Worm (Caenorhabditis elegans) whole organism, L4 larva: Measurements from ENCODE around the gene srx-102.

Experiments used
- T26A8.4 ChIP-seq: fragments of 200-800 bp; sonication (Bioruptor generic); IDR thresholded peaks from 2 replicates; pipeline ENCODE4 v1.3.6; 2022; ENCODE audit warnings: missing genetic modification characterization, missing compliant biosample characterization
- Y48G9A.11 ChIP-seq: fragments of 200-800 bp; sonication (Bioruptor generic); IDR thresholded peaks from 2 replicates; pipeline ENCODE4 v1.3.6; 2022; ENCODE audit warnings: missing genetic modification reagents, missing genetic modification characterization, missing compliant biosample characterization
- Y5F2A.4 ChIP-seq: fragments of 200-800 bp; sonication (Bioruptor generic); optimal IDR thresholded peaks from 2 replicates; lab custom pipeline; 2018; ENCODE audit warnings: mild to moderate bottlenecking, missing genetic modification characterization, missing compliant biosample characterization
- ZK337.2 ChIP-seq: fragments of 200-800 bp; sonication (Bioruptor generic); IDR thresholded peaks from 2 replicates; pipeline ENCODE4 v1.3.6; 2022; ENCODE audit warnings: missing genetic modification reagents, missing genetic modification characterization, missing compliant biosample characterization
- ZK546.5 ChIP-seq, 2 experiments: sonication (generic microtip); optimal IDR thresholded peaks; 2 replicates each; lab custom pipeline; 2017; ENCODE audit warnings: missing biosample characterization in 2 of 2, missing genetic modification characterization in 2 of 2
- aha-1 ChIP-seq: fragments of 150-350 bp; peaks from one replicate; lab custom pipeline; 2014; ENCODE audit warnings: missing biosample characterization, missing genetic modification characterization
- arid-1 ChIP-seq: fragments of 200-800 bp; sonication (Bioruptor generic); conservative IDR thresholded peaks from 2 replicates; pipeline ENCODE4 v1.3.6; 2022; ENCODE audit warnings: missing genetic modification reagents, missing genetic modification characterization, missing compliant biosample characterization
- ceh-20 ChIP-seq: fragments of 200-800 bp; sonication (Bioruptor generic); IDR thresholded peaks from 2 replicates; pipeline ENCODE4 v1.3.6; 2022; ENCODE audit warnings: missing genetic modification reagents, missing genetic modification characterization, missing compliant biosample characterization
- ceh-28 ChIP-seq: fragments of 150-350 bp; optimal IDR thresholded peaks from 2 replicates; lab custom pipeline; 2014; ENCODE audit warnings: missing biosample characterization, missing genetic modification reagents, missing genetic modification characterization
- ceh-44 ChIP-seq: fragments of 200-800 bp; sonication (Bioruptor generic); IDR thresholded peaks from 2 replicates; pipeline ENCODE4 v1.3.6; 2022; ENCODE audit warnings: missing genetic modification reagents, missing genetic modification characterization, missing compliant biosample characterization
- ceh-82 ChIP-seq: sonication (generic microtip); optimal IDR thresholded peaks from 2 replicates; lab custom pipeline; 2017; ENCODE audit warnings: missing biosample characterization, missing genetic modification characterization
- daf-12 ChIP-seq: fragments of 150-350 bp; optimal IDR thresholded peaks from 2 replicates; lab custom pipeline; 2014; ENCODE audit warnings: missing biosample characterization, missing genetic modification reagents, missing genetic modification characterization
- daf-16 ChIP-seq, 3 experiments: sonication (generic microtip); optimal IDR thresholded peaks; 2 replicates each; lab custom pipeline; 2016 to 2017; ENCODE audit warnings: missing genetic modification characterization in 3 of 3, missing genetic modification reagents in 3 of 3, mild to moderate bottlenecking in 2 of 3, missing compliant biosample characterization in 2 of 3, missing biosample characterization in 1 of 3, moderate library complexity in 1 of 3
- daf-8 ChIP-seq: fragments of 200-800 bp; sonication (Bioruptor generic); IDR thresholded peaks from 2 replicates; pipeline ENCODE4 v1.3.6; 2022; ENCODE audit warnings: missing genetic modification characterization, missing compliant biosample characterization
- dmd-9 ChIP-seq: fragments of 200-800 bp; sonication (Bioruptor generic); IDR thresholded peaks from 2 replicates; pipeline ENCODE4 v1.3.6; 2022; ENCODE audit warnings: missing genetic modification reagents, missing genetic modification characterization, missing compliant biosample characterization
- dve-1 ChIP-seq: sonication (generic microtip); optimal IDR thresholded peaks from 2 replicates; lab custom pipeline; 2017; ENCODE audit warnings: antibody characterized with exemption, mild to moderate bottlenecking, missing genetic modification characterization, missing compliant biosample characterization; ENCODE audit not compliant: insufficient read depth
- fkh-10 ChIP-seq: fragments of 150-350 bp; optimal IDR thresholded peaks from 2 replicates; lab custom pipeline; 2014; ENCODE audit warnings: missing biosample characterization, missing genetic modification reagents, missing genetic modification characterization
- fos-1 ChIP-seq: fragments of 150-350 bp; optimal IDR thresholded peaks from 2 replicates; lab custom pipeline; 2014; ENCODE audit warnings: missing biosample characterization, missing genetic modification characterization
- hlh-11 ChIP-seq: fragments of 200-800 bp; sonication (Bioruptor generic); optimal IDR thresholded peaks from 2 replicates; lab custom pipeline; 2018; ENCODE audit warnings: mild to moderate bottlenecking, missing genetic modification characterization, missing compliant biosample characterization
- hlh-30 ChIP-seq: sonication (generic microtip); optimal IDR thresholded peaks from 2 replicates; lab custom pipeline; 2017; ENCODE audit warnings: antibody characterized with exemption, mild to moderate bottlenecking, missing genetic modification characterization, missing compliant biosample characterization; ENCODE audit not compliant: insufficient read depth
- jun-1 ChIP-seq: fragments of 150-350 bp; optimal IDR thresholded peaks from 2 replicates; lab custom pipeline; 2014; ENCODE audit warnings: missing biosample characterization, missing genetic modification reagents, missing genetic modification characterization
- lim-7 ChIP-seq: fragments of 200-800 bp; sonication (Bioruptor generic); IDR thresholded peaks from 2 replicates; pipeline ENCODE4 v1.3.6; 2022; ENCODE audit warnings: missing genetic modification characterization, missing compliant biosample characterization
- lin-13 ChIP-seq: fragments of 150-350 bp; optimal IDR thresholded peaks from 2 replicates; lab custom pipeline; 2014; ENCODE audit warnings: missing biosample characterization, missing genetic modification reagents, missing genetic modification characterization
- lin-15B ChIP-seq: fragments of 150-350 bp; sonication (generic microtip); optimal IDR thresholded peaks from 3 replicates; lab custom pipeline; 2014; ENCODE audit warnings: missing biosample characterization, missing genetic modification characterization
- lin-29 ChIP-seq: fragments of 200-800 bp; sonication (Bioruptor generic); IDR thresholded peaks from 2 replicates; pipeline ENCODE4 v1.3.6; 2022; ENCODE audit warnings: missing genetic modification reagents, missing genetic modification characterization, missing compliant biosample characterization
- madf-5 ChIP-seq, 2 experiments: fragments of 200-800 bp; sonication (Bioruptor generic); IDR thresholded peaks; 2 replicates each; pipeline ENCODE4 v1.3.6; 2022; ENCODE audit warnings: missing compliant biosample characterization in 2 of 2, missing genetic modification characterization in 2 of 2
- mdl-1 ChIP-seq, 2 experiments: fragments of 150-350 bp in 1 of 2; sonication (generic microtip) in 1 of 2; optimal IDR thresholded peaks; 2 replicates each; lab custom pipeline; 2014 to 2017; ENCODE audit warnings: missing biosample characterization in 2 of 2, missing genetic modification characterization in 2 of 2
- mdt-29 ChIP-seq: fragments of 200-800 bp; sonication (Bioruptor generic); IDR thresholded peaks from 2 replicates; pipeline ENCODE4 v1.3.6; 2022; ENCODE audit warnings: missing genetic modification reagents, missing genetic modification characterization, missing compliant biosample characterization
- mep-1 ChIP-seq: fragments of 150-350 bp; sonication (generic microtip); optimal IDR thresholded peaks from 3 replicates; lab custom pipeline; 2014; ENCODE audit warnings: missing biosample characterization, missing genetic modification characterization
- mes-2 ChIP-seq: sonication (generic microtip); optimal IDR thresholded peaks from 2 replicates; lab custom pipeline; 2016; ENCODE audit warnings: missing genotype, mild to moderate bottlenecking, missing genetic modification characterization, missing compliant biosample characterization; ENCODE audit not compliant: poor library complexity, severe bottlenecking
- mxl-3 ChIP-seq: fragments of 200-800 bp; sonication (Bioruptor generic); optimal IDR thresholded peaks from 2 replicates; lab custom pipeline; 2018; ENCODE audit warnings: mild to moderate bottlenecking, missing genetic modification characterization, missing compliant biosample characterization
- nhr-102 ChIP-seq: sonication (generic microtip); optimal IDR thresholded peaks from 2 replicates; lab custom pipeline; 2016; ENCODE audit warnings: mild to moderate bottlenecking, missing genetic modification characterization, moderate library complexity, missing compliant biosample characterization
- nhr-11 ChIP-seq: fragments of 150-350 bp; optimal IDR thresholded peaks from 2 replicates; lab custom pipeline; 2014; ENCODE audit warnings: missing biosample characterization, missing genetic modification characterization
- nhr-111 ChIP-seq: fragments of 200-800 bp; sonication (Bioruptor generic); optimal IDR thresholded peaks from 2 replicates; lab custom pipeline; 2018; ENCODE audit warnings: mild to moderate bottlenecking, missing genetic modification characterization, missing compliant biosample characterization
- nhr-42 ChIP-seq: fragments of 200-800 bp; sonication (Bioruptor generic); IDR thresholded peaks from 2 replicates; pipeline ENCODE4 v1.3.6; 2022; ENCODE audit warnings: missing genetic modification characterization, missing compliant biosample characterization
- pqm-1 ChIP-seq: sonication (generic microtip); optimal IDR thresholded peaks from 2 replicates; lab custom pipeline; 2017; ENCODE audit warnings: missing biosample characterization, missing genetic modification characterization
- saeg-2 ChIP-seq: fragments of 200-800 bp; sonication (Bioruptor generic); IDR thresholded peaks from 2 replicates; pipeline ENCODE4 v1.3.6; 2022; ENCODE audit warnings: missing genetic modification reagents, missing genetic modification characterization, missing compliant biosample characterization
- set-16 ChIP-seq: fragments of 200-800 bp; sonication (Bioruptor generic); IDR thresholded peaks from 2 replicates; pipeline ENCODE4 v1.3.6; 2022; ENCODE audit warnings: missing genetic modification reagents, missing genetic modification characterization, missing compliant biosample characterization
- spr-3 ChIP-seq: fragments of 200-800 bp; sonication (Bioruptor generic); optimal IDR thresholded peaks from 2 replicates; lab custom pipeline; 2018; ENCODE audit warnings: mild to moderate bottlenecking, missing genetic modification characterization, missing compliant biosample characterization
- unc-130 ChIP-seq: sonication (generic microtip); optimal IDR thresholded peaks from 2 replicates; lab custom pipeline; 2016; ENCODE audit warnings: missing genetic modification reagents, missing genetic modification characterization, missing compliant biosample characterization
- unc-62 ChIP-seq, 3 experiments: fragments of 150-350 bp in 1 of 3; sonication (generic microtip); optimal IDR thresholded peaks in 2 of 3; peaks in 1 of 3; 1 replicate in 1 of 3; 2 replicates in 2 of 3; lab custom pipeline; 2014 to 2017; ENCODE audit warnings: missing biosample characterization in 3 of 3, missing genetic modification characterization in 3 of 3, missing genetic modification reagents in 3 of 3, missing genotype in 1 of 3
- vab-7 ChIP-seq: fragments of 200-800 bp; sonication (Bioruptor generic); IDR thresholded peaks from 2 replicates; pipeline ENCODE4 v1.3.6; 2022; ENCODE audit warnings: missing genetic modification reagents, missing genetic modification characterization, missing compliant biosample characterization

Gene srx-102

DNA sequence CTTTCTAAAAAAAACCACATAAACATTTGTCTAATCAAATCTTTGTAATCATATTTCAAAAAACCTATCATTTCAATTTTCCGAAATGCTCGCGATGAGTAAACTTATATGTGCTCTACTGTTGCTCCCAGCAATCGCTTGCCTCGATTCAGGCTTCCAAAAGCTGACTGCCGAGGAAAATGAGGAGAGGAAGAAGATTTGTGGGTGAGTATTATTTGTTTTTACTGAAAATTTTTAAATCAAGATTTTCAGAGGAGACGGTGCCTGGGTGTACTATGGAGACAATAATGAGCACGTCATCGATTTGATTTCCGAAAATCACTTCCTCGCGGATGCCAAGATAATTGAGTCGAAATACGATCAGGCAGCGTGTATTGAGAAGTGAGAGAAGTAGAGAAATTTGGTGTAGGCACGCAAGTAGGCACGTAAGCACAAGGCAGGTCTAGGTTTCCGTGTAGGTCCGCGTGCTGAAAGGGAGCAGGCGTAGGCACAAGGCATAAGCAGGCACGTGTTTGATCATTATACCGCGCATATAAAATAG, 29.7 kb upstream of the srx-102 start, which contains the start of gene C46E10.1:
C46E10.1 (plus strand) TSS at position 51 of the 541 bp plus-strand sequence.
- TF ChIP-seq aha-1 (tag; lab: Kevin White, UChicago) (peak; percentile 90), jun-1 (tag; lab: Kevin White, UChicago) (no peak)

DNA sequence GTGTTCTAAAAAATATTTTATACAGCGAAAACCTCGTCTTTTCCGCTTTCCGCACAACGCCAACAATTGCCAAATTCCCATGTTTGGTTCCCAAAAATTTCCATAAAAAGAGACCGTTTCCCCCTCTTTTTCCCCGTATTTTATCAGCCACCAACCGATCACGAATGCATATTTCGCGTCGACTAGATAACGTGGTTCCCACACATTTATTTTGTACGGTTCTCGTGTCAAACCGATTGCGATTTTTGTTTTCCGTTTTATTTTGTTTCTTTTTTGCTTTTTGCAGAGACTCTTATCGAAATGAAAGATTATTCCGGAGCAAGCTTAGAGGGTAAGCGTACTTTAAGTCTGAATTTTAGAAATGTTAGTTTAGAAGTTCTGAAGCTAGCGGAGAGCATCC, 26.5 kb upstream of the srx-102 start, which contains the start of gene C46E10.3:
C46E10.3 (plus strand) TSS at position 301 of the 400 bp plus-strand sequence.
- no peak for TF ChIP-seq set-16 (GFP tag; lab: Robert Waterston, UW)
- TF ChIP-seq dmd-9 (GFP tag; lab: Robert Waterston, UW): no peak
- TF ChIP-seq spr-3: no peak
- TF ChIP-seq daf-16 (GFP tag; optimal IDR thresholded peaks at IDR 0.05; lab: Kevin White, UChicago): no peak
- TF ChIP-seq daf-16 (tag; optimal IDR thresholded peaks at IDR 0.05; lab: Kevin White, UChicago): no peak
- TF ChIP-seq hlh-11 (tag; lab: Kevin White, UChicago): no peak
- TF ChIP-seq vab-7 (GFP tag; lab: Robert Waterston, UW): no peak
- TF ChIP-seq ZK546.5 (tag; optimal IDR thresholded peaks at IDR 0.05; lab: Kevin White, UChicago): no peak
- TF ChIP-seq fkh-10 (GFP tag; lab: Kevin White, UChicago): no peak
- TF ChIP-seq lin-13 (GFP tag; lab: Kevin White, UChicago): no peak
- TF ChIP-seq lin-29 (GFP tag; lab: Robert Waterston, UW): no peak
- TF ChIP-seq ceh-82 (tag; lab: Kevin White, UChicago): no peak
- TF ChIP-seq nhr-42: no peak
- TF ChIP-seq, all 104 proteins: peak for 0

DNA sequence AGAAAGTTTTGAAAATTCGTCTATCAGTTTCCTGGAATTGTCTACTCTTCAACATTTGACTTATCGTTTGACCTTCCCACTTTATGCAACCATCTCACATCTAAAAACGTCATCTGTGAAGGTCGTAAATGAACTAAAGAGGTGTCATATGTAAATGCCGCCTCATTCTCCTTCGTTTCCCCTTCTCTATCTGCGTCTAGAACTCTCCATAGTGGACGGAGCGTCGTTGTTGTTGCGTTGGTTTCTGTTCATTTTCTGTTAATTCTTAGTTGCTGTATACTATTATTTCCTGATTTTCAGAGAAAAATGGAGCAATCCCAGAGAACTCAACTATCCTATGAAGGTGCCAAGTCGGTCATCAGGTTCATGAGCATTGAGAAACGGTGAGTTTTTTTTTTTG, 22.4 kb upstream of the srx-102 start, which contains the start of gene fbxc-52:
fbxc-52 (plus strand) TSS at position 301 of the 400 bp plus-strand sequence.
- TF ChIP-seq ceh-44 (no peak), pqm-1 (tag; lab: Kevin White, UChicago) (no peak), lim-7 (GFP tag; lab: Robert Waterston, UW) (no peak), set-16 (GFP tag; lab: Robert Waterston, UW) (no peak), ceh-82 (tag; lab: Kevin White, UChicago) (no peak), nhr-102 (tag; lab: Kevin White, UChicago) (no peak), hlh-30 (tag; lab: Kevin White, UChicago) (no peak), ceh-20 (GFP tag; lab: Robert Waterston, UW) (no peak), dmd-9 (GFP tag; lab: Robert Waterston, UW) (no peak), unc-62 (GFP tag; optimal IDR thresholded peaks at IDR 0.05 in 1 of 2; lab: Kevin White, UChicago) (no peak), unc-62 (tag; optimal IDR thresholded peaks at IDR 0.05; lab: Kevin White, UChicago) (no peak), daf-12 (tag; lab: Kevin White, UChicago) (no peak), mdl-1 (tag; optimal IDR thresholded peaks at IDR 0.05; lab: Kevin White, UChicago) (no peak), nhr-11 (tag; lab: Kevin White, UChicago) (no peak)

DNA sequence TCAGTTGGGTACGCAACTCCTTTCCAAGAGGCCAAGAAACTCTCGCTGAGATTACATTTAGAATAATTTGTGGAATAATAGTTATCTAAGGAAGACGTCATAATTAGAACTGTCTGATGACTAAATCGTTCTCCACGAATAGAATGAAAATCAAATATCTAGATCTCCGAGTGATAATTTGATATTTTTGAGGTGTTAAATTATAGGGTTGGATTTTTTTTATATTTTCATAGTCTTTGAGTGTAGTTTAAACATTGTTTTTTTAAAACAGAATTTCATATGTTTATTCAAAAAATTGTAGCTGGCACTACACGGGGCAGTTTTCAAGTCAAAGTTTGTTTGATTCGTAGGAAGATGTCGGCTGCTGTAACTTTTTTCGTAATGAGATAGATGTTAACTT, 21.9 kb upstream of the srx-102 start, which contains the start of gene srh-99:
srh-99 (minus strand) TSS at position 101 of the 400 bp plus-strand sequence.
- no peak for TF ChIP-seq fos-1 (tag; lab: Kevin White, UChicago)
- no peak for TF ChIP-seq mxl-3 (GFP tag; lab: Kevin White, UChicago)
- TF ChIP-seq mes-2: no peak
- TF ChIP-seq nhr-11 (tag; lab: Kevin White, UChicago): no peak
- no peak for TF ChIP-seq Y48G9A.11
- no peak for TF ChIP-seq daf-8 (GFP tag; lab: Robert Waterston, UW)
- no peak for TF ChIP-seq madf-5 (GFP tag; IDR thresholded peaks at IDR 0.05; lab: Robert Waterston, UW)

DNA sequence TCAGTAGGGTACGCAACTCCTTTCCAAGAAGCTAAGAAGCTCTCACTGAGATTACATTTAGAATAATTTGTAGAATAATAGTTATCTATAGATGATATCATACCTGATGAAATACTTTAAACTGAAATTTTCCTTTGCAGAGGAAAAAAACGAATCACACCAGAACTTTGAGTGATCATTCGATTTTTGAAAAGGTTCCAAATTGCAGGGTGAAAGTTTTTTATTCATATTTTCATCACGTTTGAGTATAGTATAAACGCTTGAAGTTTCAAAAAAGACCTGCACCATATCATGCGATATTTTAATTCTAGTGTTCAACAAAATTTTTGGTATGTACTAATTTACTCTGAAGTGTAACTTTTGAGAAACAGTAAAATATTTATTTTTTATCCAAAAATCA, 20.0 kb upstream of the srx-102 start, which contains the start of gene srh-100:
srh-100 (minus strand) TSS at position 101 of the 400 bp plus-strand sequence.
- TF ChIP-seq unc-130 (GFP tag; lab: Kevin White, UChicago): no peak
- TF ChIP-seq dve-1 (tag; lab: Kevin White, UChicago): no peak
- TF ChIP-seq mep-1 (tag; lab: Kevin White, UChicago): no peak
- no peak for TF ChIP-seq mdl-1 (tag; optimal IDR thresholded peaks at IDR 0.05; lab: Kevin White, UChicago)
- no peak for TF ChIP-seq saeg-2 (GFP tag; lab: Robert Waterston, UW)
- TF ChIP-seq pqm-1 (tag; lab: Kevin White, UChicago): no peak
- no peak for TF ChIP-seq mdt-29 (GFP tag; lab: Robert Waterston, UW)
- no peak for TF ChIP-seq lin-15B
- no peak for TF ChIP-seq hlh-11 (tag; lab: Kevin White, UChicago)
- TF ChIP-seq mxl-3 (GFP tag; lab: Kevin White, UChicago): no peak
- no peak for TF ChIP-seq Y5F2A.4 (GFP tag; lab: Kevin White, UChicago)
- TF ChIP-seq ZK337.2 (GFP tag; lab: Robert Waterston, UW): no peak
- TF ChIP-seq T26A8.4 (GFP tag; lab: Robert Waterston, UW): no peak
- TF ChIP-seq arid-1 (GFP tag; lab: Robert Waterston, UW): no peak
- TF ChIP-seq ceh-28 (tag; lab: Kevin White, UChicago): no peak
- no peak for TF ChIP-seq nhr-111 (GFP tag; lab: Kevin White, UChicago)
